Worm (Caenorhabditis elegans) whole organism, L4 larva: ENCODE measurements around the gene patr-1.
A peak's percentile ranks its signal among the peaks of the same experiment; 100 is the strongest.

Experiments used
- F37D6.2 ChIP-seq: sonication (generic microtip); optimal IDR thresholded peaks from 2 replicates; lab custom pipeline; 2016; ENCODE audit warnings: mild to moderate bottlenecking, missing genetic modification characterization, missing compliant biosample characterization
- F49E8.2 ChIP-seq: sonication (generic microtip); optimal IDR thresholded peaks from 2 replicates; lab custom pipeline; 2016; ENCODE audit warnings: missing compliant biosample characterization, mild to moderate bottlenecking, missing genetic modification characterization, borderline replicate concordance
- T20F7.1 ChIP-seq: fragments of 200-800 bp; sonication (Bioruptor generic); optimal IDR thresholded peaks from 2 replicates; lab custom pipeline; 2018; ENCODE audit warnings: mild to moderate bottlenecking, missing genetic modification characterization, missing compliant biosample characterization
- Y105C5A.15 ChIP-seq: fragments of 200-800 bp; sonication (Bioruptor generic); IDR thresholded peaks from 2 replicates; pipeline ENCODE4 v1.3.6; 2022; ENCODE audit warnings: missing genetic modification characterization, missing compliant biosample characterization
- Y48G9A.11 ChIP-seq: fragments of 200-800 bp; sonication (Bioruptor generic); IDR thresholded peaks from 2 replicates; pipeline ENCODE4 v1.3.6; 2022; ENCODE audit warnings: missing genetic modification reagents, missing genetic modification characterization, missing compliant biosample characterization
- ZK337.2 ChIP-seq: fragments of 200-800 bp; sonication (Bioruptor generic); IDR thresholded peaks from 2 replicates; pipeline ENCODE4 v1.3.6; 2022; ENCODE audit warnings: missing genetic modification reagents, missing genetic modification characterization, missing compliant biosample characterization
- ZK546.5 ChIP-seq, 2 experiments: sonication (generic microtip); optimal IDR thresholded peaks; 2 replicates each; lab custom pipeline; 2017; ENCODE audit warnings: missing biosample characterization in 2 of 2, missing genetic modification characterization in 2 of 2
- aha-1 ChIP-seq: fragments of 150-350 bp; peaks from one replicate; lab custom pipeline; 2014; ENCODE audit warnings: missing biosample characterization, missing genetic modification characterization
- aly-2 ChIP-seq: sonication (generic microtip); optimal IDR thresholded peaks from 2 replicates; lab custom pipeline; 2018; ENCODE audit warnings: missing biosample characterization, missing genetic modification characterization
- ama-1 ChIP-seq: fragments of 150-350 bp; optimal IDR thresholded peaks from 2 replicates; lab custom pipeline; 2014; ENCODE audit warnings: inconsistent platforms, mixed read lengths
- attf-4 ChIP-seq: sonication (generic microtip); optimal IDR thresholded peaks from 3 replicates; lab custom pipeline; 2017; ENCODE audit warnings: missing biosample characterization, missing genetic modification characterization
- ceh-32 ChIP-seq: sonication (generic microtip); optimal IDR thresholded peaks from 2 replicates; lab custom pipeline; 2016; ENCODE audit warnings: mild to moderate bottlenecking, missing genetic modification characterization, missing compliant biosample characterization; ENCODE audit not compliant: poor library complexity
- ceh-62 ChIP-seq: sonication (generic microtip); optimal IDR thresholded peaks from 2 replicates; lab custom pipeline; 2017; ENCODE audit warnings: missing biosample characterization, missing genetic modification characterization
- ces-1 ChIP-seq: fragments of 150-350 bp; sonication (generic microtip); optimal IDR thresholded peaks from 4 replicates; lab custom pipeline; 2014; ENCODE audit warnings: missing biosample characterization, missing genetic modification reagents, missing genetic modification characterization
- daf-8 ChIP-seq: fragments of 200-800 bp; sonication (Bioruptor generic); IDR thresholded peaks from 2 replicates; pipeline ENCODE4 v1.3.6; 2022; ENCODE audit warnings: missing genetic modification characterization, missing compliant biosample characterization
- dmd-8 ChIP-seq: fragments of 200-800 bp; sonication (Bioruptor generic); IDR thresholded peaks from 2 replicates; pipeline ENCODE4 v1.3.6; 2022; ENCODE audit warnings: missing genetic modification characterization, missing compliant biosample characterization
- dve-1 ChIP-seq: sonication (generic microtip); optimal IDR thresholded peaks from 2 replicates; lab custom pipeline; 2017; ENCODE audit warnings: antibody characterized with exemption, mild to moderate bottlenecking, missing genetic modification characterization, missing compliant biosample characterization; ENCODE audit not compliant: insufficient read depth
- egl-43 ChIP-seq: fragments of 200-800 bp; sonication (Bioruptor generic); IDR thresholded peaks from 2 replicates; pipeline ENCODE4 v1.3.6; 2022; ENCODE audit warnings: missing genetic modification reagents, missing genetic modification characterization, missing compliant biosample characterization
- hif-1 ChIP-seq, 2 experiments: sonication (generic microtip); optimal IDR thresholded peaks; 2 replicates each; lab custom pipeline; 2016 to 2017; ENCODE audit warnings: missing compliant biosample characterization in 2 of 2, missing genetic modification characterization in 2 of 2, missing genetic modification reagents in 2 of 2, missing genotype in 2 of 2, mild to moderate bottlenecking in 1 of 2
- hlh-30 ChIP-seq: sonication (generic microtip); optimal IDR thresholded peaks from 2 replicates; lab custom pipeline; 2017; ENCODE audit warnings: antibody characterized with exemption, mild to moderate bottlenecking, missing genetic modification characterization, missing compliant biosample characterization; ENCODE audit not compliant: insufficient read depth
- lin-13 ChIP-seq: fragments of 150-350 bp; optimal IDR thresholded peaks from 2 replicates; lab custom pipeline; 2014; ENCODE audit warnings: missing biosample characterization, missing genetic modification reagents, missing genetic modification characterization
- lin-38 ChIP-seq: fragments of 200-800 bp; sonication (Bioruptor generic); IDR thresholded peaks from 2 replicates; pipeline ENCODE4 v1.3.6; 2022; ENCODE audit warnings: missing genetic modification reagents, missing genetic modification characterization, missing compliant biosample characterization
- lir-3 ChIP-seq: sonication (generic microtip); optimal IDR thresholded peaks from 2 replicates; lab custom pipeline; 2016; ENCODE audit warnings: mild to moderate bottlenecking, missing genetic modification characterization, missing compliant biosample characterization
- lsy-2 ChIP-seq, 2 experiments: fragments of 150-350 bp in 1 of 2; sonication (generic microtip) in 1 of 2; optimal IDR thresholded peaks; 2 replicates each; lab custom pipeline; 2014 to 2017; ENCODE audit warnings: missing biosample characterization in 2 of 2, missing genetic modification characterization in 2 of 2
- madf-9 ChIP-seq: fragments of 200-800 bp; sonication (Bioruptor generic); conservative IDR thresholded peaks from 2 replicates; pipeline ENCODE4 v1.3.6; 2022; ENCODE audit warnings: missing genetic modification reagents, missing genetic modification characterization, missing compliant biosample characterization
- mdl-1 ChIP-seq, 2 experiments: fragments of 150-350 bp in 1 of 2; sonication (generic microtip) in 1 of 2; optimal IDR thresholded peaks; 2 replicates each; lab custom pipeline; 2014 to 2017; ENCODE audit warnings: missing biosample characterization in 2 of 2, missing genetic modification characterization in 2 of 2
- mdt-29 ChIP-seq: fragments of 200-800 bp; sonication (Bioruptor generic); IDR thresholded peaks from 2 replicates; pipeline ENCODE4 v1.3.6; 2022; ENCODE audit warnings: missing genetic modification reagents, missing genetic modification characterization, missing compliant biosample characterization
- nhr-102 ChIP-seq: sonication (generic microtip); optimal IDR thresholded peaks from 2 replicates; lab custom pipeline; 2016; ENCODE audit warnings: mild to moderate bottlenecking, missing genetic modification characterization, moderate library complexity, missing compliant biosample characterization
- nhr-237 ChIP-seq: sonication (generic microtip); optimal IDR thresholded peaks from 2 replicates; lab custom pipeline; 2017; ENCODE audit warnings: missing biosample characterization, missing genetic modification characterization
- nhr-41 ChIP-seq: fragments of 200-800 bp; sonication (Bioruptor generic); IDR thresholded peaks from 2 replicates; pipeline ENCODE4 v1.3.6; 2022; ENCODE audit warnings: missing genetic modification reagents, missing genetic modification characterization, missing compliant biosample characterization
- nhr-6 ChIP-seq: fragments of 150-350 bp; optimal IDR thresholded peaks from 2 replicates; lab custom pipeline; 2014; ENCODE audit warnings: missing biosample characterization, missing genetic modification characterization
- nhr-77 ChIP-seq: fragments of 150-350 bp; optimal IDR thresholded peaks from 2 replicates; lab custom pipeline; 2014; ENCODE audit warnings: missing biosample characterization, missing genetic modification characterization
- pqm-1 ChIP-seq: sonication (generic microtip); optimal IDR thresholded peaks from 2 replicates; lab custom pipeline; 2017; ENCODE audit warnings: missing biosample characterization, missing genetic modification characterization
- rbr-2 ChIP-seq: sonication (generic microtip); optimal IDR thresholded peaks from 2 replicates; lab custom pipeline; 2016; ENCODE audit warnings: missing genotype, missing genetic modification characterization, missing compliant biosample characterization
- saeg-2 ChIP-seq: fragments of 200-800 bp; sonication (Bioruptor generic); IDR thresholded peaks from 2 replicates; pipeline ENCODE4 v1.3.6; 2022; ENCODE audit warnings: missing genetic modification reagents, missing genetic modification characterization, missing compliant biosample characterization
- set-16 ChIP-seq: fragments of 200-800 bp; sonication (Bioruptor generic); IDR thresholded peaks from 2 replicates; pipeline ENCODE4 v1.3.6; 2022; ENCODE audit warnings: missing genetic modification reagents, missing genetic modification characterization, missing compliant biosample characterization
- snpc-1.2 ChIP-seq: fragments of 200-800 bp; sonication (Bioruptor generic); IDR thresholded peaks from 2 replicates; pipeline ENCODE4 v1.3.6; 2022; ENCODE audit warnings: missing genetic modification reagents, missing genetic modification characterization, missing compliant biosample characterization
- spr-1 ChIP-seq: sonication (generic microtip); optimal IDR thresholded peaks from 2 replicates; lab custom pipeline; 2016; ENCODE audit warnings: mild to moderate bottlenecking, missing genetic modification characterization, missing compliant biosample characterization
- spr-3 ChIP-seq: fragments of 200-800 bp; sonication (Bioruptor generic); optimal IDR thresholded peaks from 2 replicates; lab custom pipeline; 2018; ENCODE audit warnings: mild to moderate bottlenecking, missing genetic modification characterization, missing compliant biosample characterization
- tag-97 ChIP-seq: fragments of 200-800 bp; sonication (Bioruptor generic); IDR thresholded peaks from 2 replicates; pipeline ENCODE4 v1.3.6; 2022; ENCODE audit warnings: missing genetic modification characterization, missing compliant biosample characterization
- tra-1 ChIP-seq: fragments of 200-800 bp; sonication (Bioruptor generic); IDR thresholded peaks from 2 replicates; pipeline ENCODE4 v1.3.6; 2022; ENCODE audit warnings: missing genetic modification reagents, missing genetic modification characterization, missing compliant biosample characterization
- unc-130 ChIP-seq: sonication (generic microtip); optimal IDR thresholded peaks from 2 replicates; lab custom pipeline; 2016; ENCODE audit warnings: missing genetic modification reagents, missing genetic modification characterization, missing compliant biosample characterization
- vab-7 ChIP-seq: fragments of 200-800 bp; sonication (Bioruptor generic); IDR thresholded peaks from 2 replicates; pipeline ENCODE4 v1.3.6; 2022; ENCODE audit warnings: missing genetic modification reagents, missing genetic modification characterization, missing compliant biosample characterization
- zip-2 ChIP-seq: fragments of 150-350 bp; optimal IDR thresholded peaks from 2 replicates; lab custom pipeline; 2014; ENCODE audit warnings: missing biosample characterization, missing genetic modification characterization

The patr-1 gene

DNA sequence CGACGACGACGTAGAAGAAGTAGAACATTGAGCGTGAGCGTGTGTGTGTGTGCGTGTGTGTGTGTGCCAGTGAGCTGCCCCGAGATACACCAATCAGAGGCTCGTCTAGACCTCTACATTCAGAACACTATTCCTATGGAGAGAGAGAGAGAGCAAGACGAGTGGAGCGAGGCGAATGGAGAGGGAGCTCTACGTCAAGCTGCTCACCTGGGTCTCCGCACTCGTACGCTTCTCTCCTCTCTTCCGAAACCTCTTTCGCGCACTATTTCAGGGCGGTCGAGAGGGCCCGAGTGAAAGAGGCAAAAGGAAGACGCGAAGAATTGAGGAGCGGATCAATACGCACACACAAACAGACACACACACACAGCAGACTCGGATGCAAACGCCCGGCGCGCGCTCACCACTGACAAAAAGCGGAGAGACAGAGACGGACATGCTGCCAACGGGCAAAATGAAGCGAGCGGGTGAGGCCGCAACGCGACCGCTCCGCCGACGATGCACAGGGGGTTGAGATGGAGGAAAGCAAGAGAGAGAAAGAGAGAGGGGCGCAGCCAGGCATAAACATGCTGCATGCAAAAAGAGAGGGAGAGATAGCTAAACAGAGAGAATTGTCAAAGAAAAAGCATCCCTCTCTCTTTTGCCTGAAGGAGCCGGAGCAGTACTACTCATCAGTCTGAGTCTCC lies 28.1 kb downstream of the patr-1 start (continued):
- peak; percentile 78 for TF ChIP-seq hlh-30 (tag; lab: Kevin White, UChicago)
- no peak for TF ChIP-seq dmd-8 (GFP tag; lab: Robert Waterston, UW)
- TF ChIP-seq lin-38 (GFP tag; lab: Robert Waterston, UW): peak; percentile 61
- TF ChIP-seq unc-130: no peak
- TF ChIP-seq mdt-29 (GFP tag; lab: Robert Waterston, UW): peak; percentile 68; the same call in 1 of the 2 replicates
- TF ChIP-seq ces-1 (GFP tag; lab: Kevin White, UChicago): no peak
- 0 out of 2 replicates have a peak, but pooled peaks have one; percentile 49 for TF ChIP-seq snpc-1.2
- peak; percentile 10 for TF ChIP-seq pqm-1 (tag; lab: Kevin White, UChicago)
- TF ChIP-seq saeg-2: peak; percentile 67
- no peak for TF ChIP-seq vab-7
- no peak for TF ChIP-seq daf-8
- TF ChIP-seq madf-9 (GFP tag; lab: Robert Waterston, UW): peak; percentile 73; the same call in 1 of the 2 replicates
- TF ChIP-seq nhr-6 (tag; lab: Kevin White, UChicago): peak; percentile 68
- peak; percentile 51 for TF ChIP-seq ceh-32
- no peak for TF ChIP-seq nhr-237 (tag; lab: Kevin White, UChicago)
- TF ChIP-seq aly-2: no peak
- TF ChIP-seq rbr-2 (tag; lab: Kevin White, UChicago): peak; percentile 92
- TF ChIP-seq nhr-102 (tag; lab: Kevin White, UChicago): peak; percentile 67
- TF ChIP-seq ZK337.2 (GFP tag; lab: Robert Waterston, UW): no peak
- TF ChIP-seq mdl-1 (tag; optimal IDR thresholded peaks at IDR 0.05; lab: Kevin White, UChicago): peak; percentile 44 to 77
- peak; percentile 55; the same call in 1 of the 2 replicates for TF ChIP-seq nhr-41 (GFP tag; lab: Robert Waterston, UW)
- TF ChIP-seq F37D6.2 (tag; lab: Kevin White, UChicago): peak; percentile 92
- peak; percentile 55 for TF ChIP-seq zip-2 (tag; lab: Kevin White, UChicago)
- TF ChIP-seq ama-1 (lab: Kevin White, UChicago): no peak
- TF ChIP-seq hif-1 (tag; optimal IDR thresholded peaks at IDR 0.05; lab: Kevin White, UChicago): peak; percentile 20 to 83
- peak; percentile 100 for TF ChIP-seq set-16 (GFP tag; lab: Robert Waterston, UW)
- TF ChIP-seq T20F7.1 (GFP tag; lab: Kevin White, UChicago): peak; percentile 82
- TF ChIP-seq aha-1 (tag; lab: Kevin White, UChicago): peak; percentile 96
- no peak for TF ChIP-seq tag-97 (GFP tag; lab: Robert Waterston, UW)
- no peak for TF ChIP-seq F49E8.2 (tag; lab: Kevin White, UChicago)
- peak; percentile 66 to 67 for TF ChIP-seq lsy-2 (tag; optimal IDR thresholded peaks at IDR 0.05; lab: Kevin White, UChicago)
- no peak for TF ChIP-seq tra-1 (GFP tag; lab: Robert Waterston, UW)
- peak; percentile 86 for TF ChIP-seq egl-43 (GFP tag; lab: Robert Waterston, UW)
- no peak for TF ChIP-seq ceh-62
- peak in 1 of 2 experiments; percentile 50 for TF ChIP-seq ZK546.5 (tag; optimal IDR thresholded peaks at IDR 0.05; lab: Kevin White, UChicago)
- peak; percentile 58 for TF ChIP-seq lir-3
- TF ChIP-seq lin-13 (GFP tag; lab: Kevin White, UChicago): peak; percentile 51
- TF ChIP-seq attf-4 (tag; lab: Kevin White, UChicago): peak; percentile 8
- peak; percentile 3 for TF ChIP-seq nhr-77
- peak; percentile 88 for TF ChIP-seq spr-1 (tag; lab: Kevin White, UChicago)
- TF ChIP-seq Y105C5A.15: no peak
- peak; percentile 79 for TF ChIP-seq spr-3
- TF ChIP-seq dve-1 (tag; lab: Kevin White, UChicago): peak; percentile 57
- TF ChIP-seq Y48G9A.11: no peak
